Fruit fly (Drosophila melanogaster) whole organism, prepupa: Measurements from ENCODE around the gene ImpE1.

Source experiments
- Blimp-1 ChIP-seq: fragments of 200-800 bp; sonication (Bioruptor generic); optimal IDR thresholded peaks from 3 replicates; lab custom pipeline; 2017; ENCODE audit warnings: missing biosample characterization, missing genetic modification characterization, mild to moderate bottlenecking, moderate library complexity, missing genetic modification reagents
- CG10631 ChIP-seq: fragments of 200-800 bp; sonication (Bioruptor generic); optimal IDR thresholded peaks from 2 replicates; lab custom pipeline; 2016; ENCODE audit warnings: missing biosample characterization, missing genetic modification characterization
- CG10669 ChIP-seq: fragments of 200-800 bp; sonication (Bioruptor generic); optimal IDR thresholded peaks from 3 replicates; lab custom pipeline; 2018; ENCODE audit warnings: missing biosample characterization, mild to moderate bottlenecking, missing genetic modification characterization, moderate library complexity
- CG11294 ChIP-seq: fragments of 200-800 bp; sonication (Bioruptor generic); IDR thresholded peaks from 2 replicates; pipeline ENCODE4 v1.3.6; 2022; ENCODE audit warnings: missing biosample characterization, missing genetic modification characterization
- CG1621 ChIP-seq: fragments of 200-800 bp; sonication (Bioruptor generic); optimal IDR thresholded peaks from 3 replicates; lab custom pipeline; 2018; ENCODE audit warnings: missing biosample characterization, mild to moderate bottlenecking, missing genetic modification characterization
- CG16779 ChIP-seq: fragments of 200-800 bp; sonication (Bioruptor generic); optimal IDR thresholded peaks from 3 replicates; lab custom pipeline; 2017; ENCODE audit warnings: missing biosample characterization, mild to moderate bottlenecking, missing genetic modification characterization
- CG3032 ChIP-seq: fragments of 200-800 bp; optimal IDR thresholded peaks from 2 replicates; lab custom pipeline; 2019; ENCODE audit warnings: missing biosample characterization, mild to moderate bottlenecking, missing genetic modification characterization, moderate library complexity
- CG31627 ChIP-seq: fragments of 200-800 bp; sonication (Bioruptor generic); optimal IDR thresholded peaks from 3 replicates; lab custom pipeline; 2016; ENCODE audit warnings: missing biosample characterization, missing genetic modification characterization
- CG32006 ChIP-seq: fragments of 200-800 bp; sonication (Bioruptor generic); optimal IDR thresholded peaks from 3 replicates; lab custom pipeline; 2017; ENCODE audit warnings: missing biosample characterization, mild to moderate bottlenecking, missing genetic modification characterization
- CG34406 ChIP-seq: fragments of 200-800 bp; sonication (Bioruptor generic); optimal IDR thresholded peaks from 3 replicates; lab custom pipeline; 2016; ENCODE audit warnings: missing biosample characterization, missing genetic modification characterization
- CG6163 ChIP-seq: fragments of 200-800 bp; sonication (Bioruptor generic); IDR thresholded peaks from 3 replicates; pipeline ENCODE4 v1.3.6; 2022; ENCODE audit warnings: missing biosample characterization, missing genetic modification characterization
- CG6276 ChIP-seq: fragments of 200-800 bp; sonication (Bioruptor generic); optimal IDR thresholded peaks from 2 replicates; lab custom pipeline; 2017; ENCODE audit warnings: missing biosample characterization, mild to moderate bottlenecking, missing genetic modification characterization
- CG6792 ChIP-seq: fragments of 200-800 bp; sonication (Bioruptor generic); optimal IDR thresholded peaks from 3 replicates; lab custom pipeline; 2016; ENCODE audit warnings: missing biosample characterization, missing genetic modification characterization
- CG6808 ChIP-seq: fragments of 200-800 bp; sonication (Bioruptor generic); optimal IDR thresholded peaks from 3 replicates; lab custom pipeline; 2017; ENCODE audit warnings: missing biosample characterization, missing genetic modification characterization, mild to moderate bottlenecking, moderate library complexity, missing genetic modification reagents
- CG6854 ChIP-seq: fragments of 200-800 bp; sonication (Bioruptor generic); optimal IDR thresholded peaks from 2 replicates; lab custom pipeline; 2017; ENCODE audit warnings: missing biosample characterization, mild to moderate bottlenecking, missing genetic modification characterization
- CG7368 ChIP-seq: fragments of 200-800 bp; sonication (Bioruptor generic); optimal IDR thresholded peaks from 3 replicates; lab custom pipeline; 2016; ENCODE audit warnings: missing biosample characterization, missing genetic modification characterization
- CG8119 ChIP-seq: fragments of 200-800 bp; sonication (Bioruptor generic); IDR thresholded peaks from 3 replicates; pipeline ENCODE4 v1.3.6; 2022; ENCODE audit warnings: missing biosample characterization, missing genetic modification characterization
- CG8319 ChIP-seq: fragments of 200-800 bp; sonication (Bioruptor generic); optimal IDR thresholded peaks from 3 replicates; lab custom pipeline; 2016; ENCODE audit warnings: missing biosample characterization, missing genetic modification characterization
- CG9139 ChIP-seq: fragments of 200-800 bp; sonication (Bioruptor generic); optimal IDR thresholded peaks from 3 replicates; lab custom pipeline; 2017; ENCODE audit warnings: missing biosample characterization, mild to moderate bottlenecking, missing genetic modification characterization
- Eip78C ChIP-seq: fragments of 200-800 bp; sonication (Bioruptor generic); peaks from one replicate; lab custom pipeline; 2016; ENCODE audit warnings: missing biosample characterization, missing genetic modification characterization
- Eip93F ChIP-seq: fragments of 200-800 bp; sonication (Bioruptor generic); optimal IDR thresholded peaks from 2 replicates; lab custom pipeline; 2016; ENCODE audit warnings: missing biosample characterization, mild to moderate bottlenecking, missing genetic modification characterization
- Ets96B ChIP-seq: fragments of 200-800 bp; optimal IDR thresholded peaks from 2 replicates; lab custom pipeline; 2019; ENCODE audit warnings: missing biosample characterization, mild to moderate bottlenecking, missing genetic modification characterization, moderate library complexity
- Gug ChIP-seq: fragments of 200-800 bp; sonication (Bioruptor generic); IDR thresholded peaks from 2 replicates; pipeline ENCODE4 v1.3.6; 2022; ENCODE audit warnings: missing biosample characterization, missing genetic modification characterization
- Hr39 ChIP-seq: fragments of 200-800 bp; sonication (Bioruptor generic); optimal IDR thresholded peaks from 2 replicates; lab custom pipeline; 2016; ENCODE audit warnings: missing biosample characterization, missing genetic modification characterization
- Hr4 ChIP-seq: fragments of 200-800 bp; sonication (Bioruptor generic); optimal IDR thresholded peaks from 3 replicates; lab custom pipeline; 2016; ENCODE audit warnings: missing biosample characterization, missing genetic modification characterization
- Lpt ChIP-seq: fragments of 200-800 bp; sonication (Bioruptor generic); optimal IDR thresholded peaks from 3 replicates; lab custom pipeline; 2016; ENCODE audit warnings: missing biosample characterization, missing genetic modification characterization
- Sox102F ChIP-seq: fragments of 200-800 bp; sonication (Bioruptor generic); optimal IDR thresholded peaks from 2 replicates; lab custom pipeline; 2016; ENCODE audit warnings: missing biosample characterization, mild to moderate bottlenecking, missing genetic modification characterization
- Sox14 ChIP-seq: fragments of 200-800 bp; sonication (Bioruptor generic); optimal IDR thresholded peaks from 3 replicates; lab custom pipeline; 2016; ENCODE audit warnings: missing biosample characterization, missing genetic modification characterization
- Sox15 ChIP-seq: fragments of 200-800 bp; sonication (Bioruptor generic); optimal IDR thresholded peaks from 3 replicates; lab custom pipeline; 2016; ENCODE audit warnings: missing biosample characterization, missing genetic modification characterization
- achi ChIP-seq: fragments of 200-800 bp; sonication (Bioruptor generic); optimal IDR thresholded peaks from 3 replicates; lab custom pipeline; 2016; ENCODE audit warnings: missing biosample characterization, missing genetic modification characterization
- acj6 ChIP-seq: fragments of 200-800 bp; sonication (Bioruptor generic); optimal IDR thresholded peaks from 3 replicates; lab custom pipeline; 2016; ENCODE audit warnings: missing biosample characterization, missing genetic modification characterization
- cyc ChIP-seq: fragments of 200-800 bp; sonication (Bioruptor generic); optimal IDR thresholded peaks from 3 replicates; lab custom pipeline; 2016; ENCODE audit warnings: missing biosample characterization, missing genetic modification characterization
- dsx ChIP-seq: fragments of 200-800 bp; optimal IDR thresholded peaks from 3 replicates; lab custom pipeline; 2019; ENCODE audit warnings: missing biosample characterization, mild to moderate bottlenecking, missing genetic modification characterization, moderate library complexity; ENCODE audit not compliant: poor library complexity, severe bottlenecking
- eg ChIP-seq: fragments of 200-800 bp; sonication (Bioruptor generic); IDR thresholded peaks from 3 replicates; pipeline ENCODE4 v1.3.6; 2022; ENCODE audit warnings: missing biosample characterization, missing genetic modification characterization
- fd59A ChIP-seq: fragments of 200-800 bp; sonication (Bioruptor generic); optimal IDR thresholded peaks from 2 replicates; lab custom pipeline; 2017; ENCODE audit warnings: missing biosample characterization, mild to moderate bottlenecking, missing genetic modification characterization, missing genetic modification reagents
- fkh ChIP-seq: fragments of 200-800 bp; sonication (Bioruptor generic); optimal IDR thresholded peaks from 3 replicates; lab custom pipeline; 2017; ENCODE audit warnings: missing biosample characterization, mild to moderate bottlenecking, missing genetic modification characterization, moderate library complexity
- lz ChIP-seq: fragments of 200-800 bp; sonication (Bioruptor generic); optimal IDR thresholded peaks from 3 replicates; lab custom pipeline; 2016; ENCODE audit warnings: missing biosample characterization, missing genetic modification characterization
- net ChIP-seq: fragments of 200-800 bp; sonication (Bioruptor generic); optimal IDR thresholded peaks from 3 replicates; lab custom pipeline; 2016; ENCODE audit warnings: missing biosample characterization, missing genetic modification characterization
- salr ChIP-seq, 2 experiments: fragments of 200-800 bp; sonication (Bioruptor generic); optimal IDR thresholded peaks; 3 replicates each; lab custom pipeline; 2016 to 2018; ENCODE audit warnings: missing biosample characterization in 2 of 2, missing genetic modification characterization in 2 of 2, mild to moderate bottlenecking in 1 of 2
- spab ChIP-seq: fragments of 200-800 bp; sonication (Bioruptor generic); optimal IDR thresholded peaks from 2 replicates; lab custom pipeline; 2017; ENCODE audit warnings: missing biosample characterization, mild to moderate bottlenecking, missing genetic modification characterization, missing genetic modification reagents
- ss ChIP-seq, 2 experiments: fragments of 200-800 bp; sonication (Bioruptor generic); optimal IDR thresholded peaks; 2 replicates in 1 of 2; 3 replicates in 1 of 2; lab custom pipeline; 2017 to 2018; ENCODE audit warnings: mild to moderate bottlenecking in 2 of 2, missing biosample characterization in 2 of 2, missing genetic modification characterization in 2 of 2, moderate library complexity in 1 of 2
- topi ChIP-seq: fragments of 200-800 bp; sonication (Bioruptor generic); optimal IDR thresholded peaks from 3 replicates; lab custom pipeline; 2016; ENCODE audit warnings: missing biosample characterization, missing genetic modification characterization
- vri ChIP-seq: fragments of 200-800 bp; sonication (Bioruptor generic); optimal IDR thresholded peaks from 3 replicates; lab custom pipeline; 2016; ENCODE audit warnings: missing biosample characterization, mild to moderate bottlenecking, missing genetic modification characterization

ImpE1 gene

DNA sequence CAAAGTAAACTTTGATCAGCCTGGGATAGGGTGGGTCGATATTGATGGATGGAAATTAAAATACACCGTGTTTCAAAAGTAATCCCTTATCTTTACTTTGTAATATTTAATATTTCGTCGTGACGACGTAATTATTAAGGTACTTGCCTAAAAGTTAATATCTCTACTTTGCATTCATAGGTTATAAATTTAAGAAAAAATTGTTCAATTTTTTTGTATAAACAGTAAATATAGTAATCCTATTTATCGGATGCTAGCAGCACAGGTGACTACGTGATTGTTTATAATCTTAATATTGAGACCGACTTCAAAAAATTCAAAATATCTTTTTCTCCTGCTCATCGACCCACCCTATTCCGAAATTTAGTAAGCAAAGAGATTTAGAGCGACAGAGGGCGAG lies 14.1 kb upstream of the ImpE1 start (continued):
- TF ChIP-seq CG31627 (GFP tag; lab: Kevin White, UChicago) (peak; percentile 11), acj6 (no peak), Sox15 (GFP tag; lab: Kevin White, UChicago) (no peak), CG6808 (GFP tag; lab: Kevin White, UChicago) (peak; percentile 68), CG10631 (GFP tag; lab: Kevin White, UChicago) (no peak), CG8319 (GFP tag; lab: Kevin White, UChicago) (peak; percentile 16), Sox102F (GFP tag; lab: Kevin White, UChicago) (no peak)
- TF ChIP-seq, all 60 proteins: peak for 17

- TF ChIP-seq Sox102F (GFP tag; lab: Kevin White, UChicago) = no peak
- TF ChIP-seq salr (GFP tag; optimal IDR thresholded peaks at IDR 0.05; lab: Kevin White, UChicago) = no peak
- TF ChIP-seq lz (GFP tag; lab: Kevin White, UChicago) = no peak
- TF ChIP-seq fkh (GFP tag; lab: Kevin White, UChicago) = peak; percentile 62
- no peak for TF ChIP-seq CG9139
- TF ChIP-seq Eip78C = peak; percentile 36
- TF ChIP-seq Gug (GFP tag; lab: Robert Waterston, UW) = no peak
- TF ChIP-seq CG31627 (GFP tag; lab: Kevin White, UChicago) = no peak
- TF ChIP-seq achi (GFP tag; lab: Kevin White, UChicago) = peak; percentile 84
- no peak for TF ChIP-seq Blimp-1 (GFP tag; lab: Kevin White, UChicago)
- TF ChIP-seq ss (GFP tag; optimal IDR thresholded peaks at IDR 0.05; lab: Kevin White, UChicago) = no peak
- no peak for TF ChIP-seq net (GFP tag; lab: Kevin White, UChicago)
- no peak for TF ChIP-seq Hr39 (GFP tag; lab: Kevin White, UChicago)
- no peak for TF ChIP-seq Eip93F (GFP tag; lab: Kevin White, UChicago)
- no peak for TF ChIP-seq CG6792
- TF ChIP-seq vri = peak; percentile 87
- no peak for TF ChIP-seq cyc (GFP tag; lab: Kevin White, UChicago)
These were observed 13.3 kb upstream of the ImpE1 start for dm6 chr3L:8358776-8359455.

DNA sequence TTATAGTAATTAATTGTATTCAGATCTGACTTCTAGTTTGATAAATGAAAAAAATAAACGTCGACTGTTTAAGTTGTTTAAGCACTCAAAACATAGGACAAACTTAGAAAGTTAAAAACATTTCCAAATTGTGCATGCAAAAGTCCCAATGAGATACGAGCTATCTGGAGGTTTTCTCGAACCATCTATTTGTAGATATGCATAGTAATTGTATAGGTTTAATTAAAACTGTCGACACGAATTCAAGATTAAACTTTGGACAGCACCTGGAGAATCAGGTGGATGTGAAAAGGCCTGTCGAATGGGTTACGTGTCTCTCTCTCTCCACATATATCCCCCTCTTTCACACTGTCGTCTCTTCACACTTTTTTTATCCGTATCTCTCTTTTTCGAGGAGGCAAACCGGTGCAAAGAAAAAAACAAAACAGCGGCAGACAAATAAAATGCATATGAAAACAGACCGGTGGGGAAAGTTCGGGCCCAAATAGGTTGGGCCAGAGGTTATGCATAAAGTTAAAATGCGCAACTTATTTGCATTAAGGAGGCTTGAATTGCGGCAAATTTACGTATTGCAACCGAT lies 12.1 kb upstream of the ImpE1 start:
- TF ChIP-seq CG3032 (peak; percentile 25), Sox14 (no peak), Ets96B (tag; lab: Kevin White, UChicago) (peak; percentile 47), CG8119 (GFP tag; lab: Robert Waterston, UW) (peak; percentile 61; the same call in 2 of the 3 replicates), CG34406 (GFP tag; lab: Kevin White, UChicago) (no peak), CG11294 (GFP tag; lab: Robert Waterston, UW) (peak; percentile 8; the same call in 1 of the 2 replicates), CG1621 (tag; lab: Kevin White, UChicago) (peak; percentile 48), CG6276 (GFP tag; lab: Kevin White, UChicago) (peak; percentile 84), dsx (GFP tag; lab: Kevin White, UChicago) (peak; percentile 20), CG6854 (no peak), topi (GFP tag; lab: Kevin White, UChicago) (no peak), Lpt (GFP tag; lab: Kevin White, UChicago) (peak; percentile 26), CG32006 (GFP tag; lab: Kevin White, UChicago) (peak; percentile 44), CG7368 (peak; percentile 19), CG16779 (tag; lab: Kevin White, UChicago) (peak; percentile 6), CG6808 (GFP tag; lab: Kevin White, UChicago) (peak; percentile 78), Hr4 (GFP tag; lab: Kevin White, UChicago) (no peak), salr (GFP tag; optimal IDR thresholded peaks at IDR 0.05; lab: Kevin White, UChicago) (peak; percentile 39 to 51), fd59A (peak; percentile 10), spab (GFP tag; lab: Kevin White, UChicago) (peak; percentile 66), CG9139 (peak; percentile 67), Eip93F (GFP tag; lab: Kevin White, UChicago) (peak; percentile 44), CG10669 (GFP tag; lab: Kevin White, UChicago) (peak; percentile 59), Eip78C (no peak), ss (GFP tag; optimal IDR thresholded peaks at IDR 0.05; lab: Kevin White, UChicago) (peak; percentile 78 to 89), eg (GFP tag; lab: Robert Waterston, UW) (peak; percentile 55; the same call in 2 of the 3 replicates), CG6163 (GFP tag; lab: Robert Waterston, UW) (peak; percentile 33; the same call in 2 of the 3 replicates)
